Worm (Caenorhabditis elegans) whole organism, L1 larva: ENCODE measurements around the gene F13A2.1.

Experiments
- elt-3 ChIP-seq, 6 experiments: fragments of 150-350 bp in 1 of 6; sonication (generic microtip); optimal IDR thresholded peaks; 2 replicates each; lab custom pipeline; 2017 to 2018; ENCODE audit warnings: missing biosample characterization in 6 of 6, missing genetic modification characterization in 6 of 6, inconsistent platforms in 1 of 6
- lin-13 ChIP-seq: fragments of 150-350 bp; optimal IDR thresholded peaks from 2 replicates; lab custom pipeline; 2014; ENCODE audit warnings: missing biosample characterization, missing genetic modification reagents, missing genetic modification characterization
- snpc-4 ChIP-seq: fragments of 150-350 bp; optimal IDR thresholded peaks from 2 replicates; lab custom pipeline; 2014; ENCODE audit warnings: missing biosample characterization, missing genetic modification characterization
- sox-4 ChIP-seq: sonication (generic microtip); optimal IDR thresholded peaks from 2 replicates; lab custom pipeline; 2016; ENCODE audit warnings: missing genetic modification characterization, missing compliant biosample characterization
- sptf-1 ChIP-seq: fragments of 150-350 bp; optimal IDR thresholded peaks from 2 replicates; lab custom pipeline; 2014; ENCODE audit warnings: missing biosample characterization, missing genetic modification characterization

- TF ChIP-seq sptf-1 (tag; lab: Kevin White, UChicago) (no peak), lin-13 (no peak), elt-3 (tag; optimal IDR thresholded peaks at IDR 0.05; lab: Kevin White, UChicago) (no peak), snpc-4 (tag; lab: Kevin White, UChicago) (no peak), sox-4 (no peak)
Measured at ce11 chrV:4418116-4418515, 35.9 kb upstream of the F13A2.1 start, which contains the start of gene Y47D7A.6.
